Fruit fly (Drosophila melanogaster) whole organism, embryonic: ENCODE results near the gene CG1532.

ENCODE experiments used
- ATbp ChIP-seq: fragments of 200-800 bp; sonication (Bioruptor generic); optimal IDR thresholded peaks from 2 replicates; lab custom pipeline; 2017; ENCODE audit warnings: missing biosample characterization, mild to moderate bottlenecking, missing genetic modification characterization, missing genetic modification reagents
- Antp ChIP-seq: fragments of 200-800 bp; sonication (Bioruptor generic); optimal IDR thresholded peaks from 3 replicates; lab custom pipeline; 2016; ENCODE audit warnings: missing biosample characterization, missing genetic modification characterization
- CG10209 ChIP-seq: fragments of 200-800 bp; sonication (Bioruptor generic); optimal IDR thresholded peaks from 3 replicates; lab custom pipeline; 2017; ENCODE audit warnings: missing biosample characterization, mild to moderate bottlenecking, missing genetic modification characterization, missing genetic modification reagents
- CG10274 ChIP-seq: fragments of 200-800 bp; sonication (Bioruptor generic); optimal IDR thresholded peaks from 3 replicates; lab custom pipeline; 2017; ENCODE audit warnings: missing biosample characterization, mild to moderate bottlenecking, missing genetic modification characterization
- CG10959 ChIP-seq: fragments of 200-800 bp; sonication (Bioruptor generic); IDR thresholded peaks from 2 replicates; pipeline ENCODE4 v1.3.6; 2022; ENCODE audit warnings: missing biosample characterization, missing genetic modification characterization
- CG11085 ChIP-seq: fragments of 200-800 bp; sonication (Bioruptor generic); IDR thresholded peaks from 2 replicates; pipeline ENCODE4 v1.3.6; 2022; ENCODE audit warnings: missing biosample characterization, missing genetic modification characterization
- CG14860 ChIP-seq: fragments of 200-800 bp; sonication (Bioruptor generic); IDR thresholded peaks from 3 replicates; pipeline ENCODE4 v1.3.6; 2022; ENCODE audit warnings: missing biosample characterization, missing genetic modification characterization; ENCODE audit not compliant: partially characterized antibody
- CG15011 ChIP-seq: fragments of 200-800 bp; sonication (Bioruptor generic); optimal IDR thresholded peaks from 3 replicates; lab custom pipeline; 2018; ENCODE audit warnings: missing biosample characterization, mild to moderate bottlenecking, missing genetic modification characterization
- CG15479 ChIP-seq: fragments of 200-800 bp; sonication (Bioruptor generic); optimal IDR thresholded peaks from 3 replicates; lab custom pipeline; 2019; ENCODE audit warnings: missing biosample characterization, mild to moderate bottlenecking, missing genetic modification characterization, moderate library complexity
- CG18262 ChIP-seq: fragments of 200-800 bp; optimal IDR thresholded peaks from 3 replicates; lab custom pipeline; 2019; ENCODE audit warnings: missing biosample characterization, mild to moderate bottlenecking, missing genetic modification characterization, moderate library complexity
- CG2678 ChIP-seq: fragments of 200-800 bp; sonication (Bioruptor generic); optimal IDR thresholded peaks from 3 replicates; lab custom pipeline; 2019; ENCODE audit warnings: missing biosample characterization, mild to moderate bottlenecking, missing genetic modification characterization, moderate library complexity
- CG2889 ChIP-seq: fragments of 200-800 bp; sonication (Bioruptor generic); IDR thresholded peaks from 3 replicates; pipeline ENCODE4 v1.3.6; 2022; ENCODE audit warnings: missing biosample characterization, missing genetic modification characterization
- CG34224 ChIP-seq: fragments of 200-800 bp; sonication (Bioruptor generic); IDR thresholded peaks from 3 replicates; pipeline ENCODE4 v1.3.6; 2022; ENCODE audit warnings: missing biosample characterization, missing genetic modification characterization; ENCODE audit not compliant: partially characterized antibody
- CG34422 ChIP-seq: fragments of 200-800 bp; sonication (Bioruptor generic); IDR thresholded peaks from 3 replicates; pipeline ENCODE4 v1.3.6; 2022; ENCODE audit warnings: missing biosample characterization, missing genetic modification characterization
- CG4282 ChIP-seq: fragments of 200-800 bp; sonication (Bioruptor generic); optimal IDR thresholded peaks from 2 replicates; lab custom pipeline; 2016; ENCODE audit warnings: missing biosample characterization, missing genetic modification characterization
- CG6654 ChIP-seq: fragments of 200-800 bp; sonication (Bioruptor generic); optimal IDR thresholded peaks from 2 replicates; lab custom pipeline; 2017; ENCODE audit warnings: missing biosample characterization, mild to moderate bottlenecking, missing genetic modification characterization
- CG7745 ChIP-seq: fragments of 200-800 bp; sonication (Bioruptor generic); optimal IDR thresholded peaks from 2 replicates; lab custom pipeline; 2018; ENCODE audit warnings: missing biosample characterization, mild to moderate bottlenecking, missing genetic modification characterization, moderate library complexity
- CG7786 ChIP-seq: fragments of 200-800 bp; sonication (Bioruptor generic); optimal IDR thresholded peaks from 2 replicates; lab custom pipeline; 2016; ENCODE audit warnings: missing biosample characterization, missing genetic modification characterization
- CG8924 ChIP-seq: fragments of 200-800 bp; optimal IDR thresholded peaks from 3 replicates; lab custom pipeline; 2019; ENCODE audit warnings: missing biosample characterization, mild to moderate bottlenecking, missing genetic modification characterization, moderate library complexity
- Dbx ChIP-seq: fragments of 200-800 bp; sonication (Bioruptor generic); IDR thresholded peaks from 3 replicates; pipeline ENCODE4 v1.3.6; 2022; ENCODE audit warnings: missing biosample characterization, missing genetic modification characterization
- Dek ChIP-seq: fragments of 200-800 bp; sonication (Bioruptor generic); optimal IDR thresholded peaks from 3 replicates; lab custom pipeline; 2019; ENCODE audit warnings: missing biosample characterization, mild to moderate bottlenecking, missing genetic modification characterization, moderate library complexity
- Doc2 ChIP-seq: fragments of 200-800 bp; sonication (Bioruptor generic); IDR thresholded peaks from 2 replicates; pipeline ENCODE4 v1.3.6; 2022; ENCODE audit warnings: missing biosample characterization, missing genetic modification characterization
- GATAe ChIP-seq: fragments of 200-800 bp; sonication (Bioruptor generic); conservative IDR thresholded peaks from 2 replicates; pipeline ENCODE4 v1.3.6; 2022; ENCODE audit warnings: missing biosample characterization, missing genetic modification characterization
- H2.0 ChIP-seq: fragments of 200-800 bp; sonication (Bioruptor generic); IDR thresholded peaks from 2 replicates; pipeline ENCODE4 v1.3.6; 2022; ENCODE audit warnings: missing biosample characterization, missing genetic modification characterization
- HmgZ ChIP-seq: fragments of 200-800 bp; sonication (Bioruptor generic); optimal IDR thresholded peaks from 2 replicates; lab custom pipeline; 2018; ENCODE audit warnings: missing biosample characterization, mild to moderate bottlenecking, missing genetic modification characterization
- Meics ChIP-seq: fragments of 200-800 bp; sonication (Bioruptor generic); optimal IDR thresholded peaks from 2 replicates; lab custom pipeline; 2017; ENCODE audit warnings: missing biosample characterization, mild to moderate bottlenecking, missing genetic modification characterization
- Myb ChIP-seq: fragments of 200-800 bp; sonication (Bioruptor generic); optimal IDR thresholded peaks from 2 replicates; lab custom pipeline; 2016; ENCODE audit warnings: missing biosample characterization, missing genetic modification characterization
- NFAT ChIP-seq: fragments of 200-800 bp; sonication (Bioruptor generic); IDR thresholded peaks from 2 replicates; pipeline ENCODE4 v1.3.6; 2022; ENCODE audit warnings: missing biosample characterization, missing genetic modification characterization
- NK7.1 ChIP-seq: fragments of 200-800 bp; sonication (Bioruptor generic); optimal IDR thresholded peaks from 3 replicates; lab custom pipeline; 2016; ENCODE audit warnings: missing biosample characterization, missing genetic modification characterization
- Oaz ChIP-seq: fragments of 200-800 bp; sonication (Bioruptor generic); IDR thresholded peaks from 2 replicates; pipeline ENCODE4 v1.3.6; 2022; ENCODE audit warnings: missing biosample characterization, missing genetic modification characterization
- Optix ChIP-seq: fragments of 200-800 bp; sonication (Bioruptor generic); IDR thresholded peaks from 3 replicates; pipeline ENCODE4 v1.3.6; 2022; ENCODE audit warnings: missing biosample characterization, missing genetic modification characterization
- Ptx1 ChIP-seq: fragments of 200-800 bp; sonication (Bioruptor generic); IDR thresholded peaks from 2 replicates; pipeline ENCODE4 v1.3.6; 2022; ENCODE audit warnings: missing biosample characterization, missing genetic modification characterization
- Tbp ChIP-seq: fragments of >200 bp; optimal IDR thresholded peaks from 2 replicates; lab custom pipeline; 2018; ENCODE audit warnings: missing biosample characterization, missing genetic modification characterization
- ab ChIP-seq: fragments of 200-800 bp; sonication (Bioruptor generic); optimal IDR thresholded peaks from 2 replicates; lab custom pipeline; 2016; ENCODE audit warnings: missing biosample characterization, missing genetic modification characterization
- caup ChIP-seq: fragments of 200-800 bp; sonication (Bioruptor generic); optimal IDR thresholded peaks from 3 replicates; lab custom pipeline; 2017; ENCODE audit warnings: missing biosample characterization, mild to moderate bottlenecking, missing genetic modification characterization, moderate library complexity; ENCODE audit not compliant: severe bottlenecking
- dpn ChIP-seq, 2 experiments: fragments of 200-800 bp; sonication (Bioruptor generic); optimal IDR thresholded peaks; 3 replicates each; lab custom pipeline; 2016; ENCODE audit warnings: missing biosample characterization in 2 of 2, missing genetic modification characterization in 2 of 2
- en ChIP-seq: fragments of 200-800 bp; sonication (Bioruptor generic); optimal IDR thresholded peaks from 2 replicates; lab custom pipeline; 2016; ENCODE audit warnings: missing biosample characterization, missing genetic modification characterization
- ftz-f1 ChIP-seq: fragments of 200-800 bp; sonication (Bioruptor generic); optimal IDR thresholded peaks from 2 replicates; lab custom pipeline; 2016; ENCODE audit warnings: missing biosample characterization, missing genetic modification characterization
- grau ChIP-seq: fragments of 200-800 bp; optimal IDR thresholded peaks from 3 replicates; lab custom pipeline; 2019; ENCODE audit warnings: missing biosample characterization, mild to moderate bottlenecking, missing genetic modification characterization, moderate library complexity
- gro ChIP-seq: fragments of 200-800 bp; sonication (Bioruptor generic); optimal IDR thresholded peaks from 2 replicates; lab custom pipeline; 2016; ENCODE audit warnings: missing biosample characterization, missing genetic modification characterization
- klu ChIP-seq: fragments of 200-800 bp; sonication (Bioruptor generic); IDR thresholded peaks from 2 replicates; pipeline ENCODE4 v1.3.6; 2022; ENCODE audit warnings: missing biosample characterization, missing genetic modification characterization
- mld ChIP-seq: fragments of 200-800 bp; sonication (Bioruptor generic); IDR thresholded peaks from 3 replicates; pipeline ENCODE4 v1.3.6; 2022; ENCODE audit warnings: missing biosample characterization, missing genetic modification characterization; ENCODE audit not compliant: partially characterized antibody
- otp ChIP-seq: fragments of 200-800 bp; sonication (Bioruptor generic); IDR thresholded peaks from 3 replicates; pipeline ENCODE4, ENCODE4 v1.3.6; 2022; ENCODE audit warnings: missing biosample characterization, missing genetic modification characterization
- phol ChIP-seq: fragments of 200-800 bp; sonication (Bioruptor generic); optimal IDR thresholded peaks from 3 replicates; lab custom pipeline; 2018; ENCODE audit warnings: missing biosample characterization, mild to moderate bottlenecking, missing genetic modification characterization, moderate library complexity
- slbo ChIP-seq: fragments of 200-800 bp; sonication (Bioruptor generic); IDR thresholded peaks from 2 replicates; pipeline ENCODE4 v1.3.6; 2022; ENCODE audit warnings: missing biosample characterization, missing genetic modification characterization
- so ChIP-seq: fragments of 200-800 bp; sonication (Bioruptor generic); IDR thresholded peaks from 3 replicates; pipeline ENCODE4 v1.3.6; 2022; ENCODE audit warnings: missing biosample characterization, missing genetic modification characterization
- stwl ChIP-seq: fragments of 200-800 bp; sonication (Bioruptor generic); optimal IDR thresholded peaks from 3 replicates; lab custom pipeline; 2018; ENCODE audit warnings: missing biosample characterization, mild to moderate bottlenecking, missing genetic modification characterization, moderate library complexity
- tio ChIP-seq: fragments of 200-800 bp; sonication (Bioruptor generic); optimal IDR thresholded peaks from 2 replicates; lab custom pipeline; 2017; ENCODE audit warnings: missing biosample characterization, missing genetic modification characterization, inconsistent platforms
- tll ChIP-seq, 2 experiments: fragments of 200-800 bp in 1 of 2; fragments of >200 bp in 1 of 2; sonication (Bioruptor generic) in 1 of 2; optimal IDR thresholded peaks; 2 replicates each; lab custom pipeline; 2017 to 2019; ENCODE audit warnings: missing biosample characterization in 2 of 2, missing genetic modification characterization in 2 of 2, mild to moderate bottlenecking in 1 of 2, moderate library complexity in 1 of 2
- zfh2 ChIP-seq: fragments of 200-800 bp; sonication (Bioruptor generic); optimal IDR thresholded peaks from 2 replicates; lab custom pipeline; 2016; ENCODE audit warnings: missing biosample characterization, missing genetic modification characterization

CG1532 gene

dm6 chrX:21053099-21053715 lies 25.0 kb upstream of the CG1532 start (continued):
- TF ChIP-seq gro (GFP tag; lab: Kevin White, UChicago): peak; percentile 71
- no peak for TF ChIP-seq Tbp
- peak; percentile 6 for TF ChIP-seq CG7745 (tag; lab: Kevin White, UChicago)
- peak; percentile 86 for TF ChIP-seq Meics (GFP tag; lab: Kevin White, UChicago)
- peak; percentile 82 for TF ChIP-seq slbo (GFP tag; lab: Robert Waterston, UW)
- no peak for TF ChIP-seq CG15479 (GFP tag; lab: Kevin White, UChicago)
- TF ChIP-seq CG8924 (tag; lab: Kevin White, UChicago): peak; percentile 68
- TF ChIP-seq so (GFP tag; lab: Robert Waterston, UW): peak; percentile 76
- no peak for TF ChIP-seq tll (GFP tag; optimal IDR thresholded peaks at IDR 0.05; lab: Kevin White, UChicago)
- peak; percentile 35 for TF ChIP-seq Dek
- TF ChIP-seq CG6654: peak; percentile 28
- peak; percentile 63 for TF ChIP-seq CG34224 (GFP tag; lab: Robert Waterston, UW)
- TF ChIP-seq CG10274: peak; percentile 72
- TF ChIP-seq CG34422: peak; percentile 78
- peak; percentile 41 for TF ChIP-seq en (GFP tag; lab: Kevin White, UChicago)
- TF ChIP-seq CG10959 (GFP tag; lab: Robert Waterston, UW): peak; percentile 65
- TF ChIP-seq CG10209 (GFP tag; lab: Kevin White, UChicago): peak; percentile 70
- TF ChIP-seq ATbp: peak; percentile 76
- TF ChIP-seq GATAe (GFP tag; lab: Robert Waterston, UW): no peak
- peak; percentile 60 for TF ChIP-seq CG2678 (tag; lab: Kevin White, UChicago)
- TF ChIP-seq zfh2 (GFP tag; lab: Kevin White, UChicago): peak; percentile 81
- TF ChIP-seq CG4282: peak; percentile 34
- no peak; the same call in 2 of the 3 replicates for TF ChIP-seq CG2889 (GFP tag; lab: Robert Waterston, UW)
- peak; percentile 63 for TF ChIP-seq Antp (GFP tag; lab: Kevin White, UChicago)
- peak; percentile 54 for TF ChIP-seq NK7.1 (GFP tag; lab: Kevin White, UChicago)
- peak; percentile 66 for TF ChIP-seq phol (tag; lab: Kevin White, UChicago)
- no peak for TF ChIP-seq Doc2 (GFP tag; lab: Robert Waterston, UW)
- peak; percentile 55 to 78 for TF ChIP-seq dpn (GFP tag; optimal IDR thresholded peaks at IDR 0.05; lab: Kevin White, UChicago)
- peak; percentile 70 for TF ChIP-seq H2.0 (GFP tag; lab: Robert Waterston, UW)
- peak; percentile 93 for TF ChIP-seq caup (GFP tag; lab: Kevin White, UChicago)
- TF ChIP-seq Dbx (GFP tag; lab: Robert Waterston, UW): peak; percentile 85
- TF ChIP-seq klu (GFP tag; lab: Robert Waterston, UW): no peak
- TF ChIP-seq tio (GFP tag; lab: Kevin White, UChicago): peak; percentile 16
- TF ChIP-seq mld (GFP tag; lab: Robert Waterston, UW): peak; percentile 74; the same call in 1 of the 3 replicates
- TF ChIP-seq HmgZ: peak; percentile 87
- TF ChIP-seq CG7786 (GFP tag; lab: Kevin White, UChicago): peak; percentile 69
- TF ChIP-seq Ptx1 (GFP tag; lab: Robert Waterston, UW): peak; percentile 63
- peak; percentile 43 for TF ChIP-seq ab
- TF ChIP-seq CG18262 (tag; lab: Kevin White, UChicago): peak; percentile 46
- peak; percentile 80 for TF ChIP-seq CG14860
- TF ChIP-seq ftz-f1 (GFP tag; lab: Kevin White, UChicago): no peak
- peak; percentile 32; the same call in 1 of the 2 replicates for TF ChIP-seq Oaz (GFP tag; lab: Robert Waterston, UW)
- peak; percentile 77; the same call in 1 of the 2 replicates for TF ChIP-seq CG11085
- TF ChIP-seq Myb (GFP tag; lab: Kevin White, UChicago): peak; percentile 49
- peak; percentile 85 for TF ChIP-seq NFAT (GFP tag; lab: Robert Waterston, UW)
- peak; percentile 68 for TF ChIP-seq CG15011
- TF ChIP-seq Optix: peak; percentile 62; the same call in 1 of the 3 replicates
- TF ChIP-seq stwl (tag; lab: Kevin White, UChicago): peak; percentile 39
- peak; percentile 66 for TF ChIP-seq grau (tag; lab: Kevin White, UChicago)
- TF ChIP-seq otp (GFP tag; lab: Robert Waterston, UW): peak; percentile 88
